Fruit fly (Drosophila melanogaster): ENCODE measurements around the gene CG31668.
A peak's percentile ranks its signal among the peaks of the same experiment; 100 is the strongest.

CG31668 gene

DNA sequence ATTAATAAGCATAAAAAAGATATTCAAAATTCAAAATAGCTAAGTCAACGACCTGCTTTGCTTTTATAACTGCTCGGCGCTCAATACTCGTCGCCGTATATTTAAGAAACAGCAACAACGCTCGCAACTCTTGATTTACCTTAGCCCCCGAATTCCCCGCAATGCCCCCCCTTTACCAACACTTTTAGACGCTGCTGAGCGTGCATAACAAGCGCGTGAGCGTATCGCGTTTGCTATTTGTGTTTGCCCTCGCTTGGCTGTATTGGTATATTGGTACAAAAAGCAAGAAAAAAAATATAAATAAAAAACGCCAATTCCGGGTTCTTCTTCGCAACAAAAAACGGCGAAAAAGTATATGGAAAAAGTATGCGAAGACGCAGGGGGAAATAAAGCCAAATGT, 40.1 kb downstream of the CG31668 start (continued):
- TF ChIP-seq Hnf4 (GFP tag; optimal IDR thresholded peaks at IDR 0.05) = peak; percentile 29

DNA sequence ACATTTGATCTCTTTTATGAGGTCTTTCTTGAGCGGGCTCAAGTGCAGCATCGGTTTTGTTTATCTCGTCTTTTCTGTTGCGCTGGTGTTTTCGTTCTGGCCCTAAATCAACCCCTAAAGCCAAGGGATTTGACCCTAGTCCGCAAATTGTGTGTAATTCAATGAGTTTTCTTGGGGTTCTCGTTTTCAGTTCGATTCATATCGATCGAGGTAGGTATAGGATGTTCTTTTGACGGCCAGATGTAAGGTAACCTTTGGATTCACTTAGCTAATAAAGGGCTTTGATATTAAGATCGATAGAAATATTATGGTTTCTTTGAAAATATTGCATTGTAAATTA, 40.8 kb downstream of the CG31668 start:
- no peak for TF ChIP-seq Dif (GFP tag; optimal IDR thresholded peaks at IDR 0.05; ENCODE audit: partially characterized antibody)
- no peak for TF ChIP-seq usp (GFP tag; optimal IDR thresholded peaks at IDR 0.05)
- no peak for TF ChIP-seq Hr83 (GFP tag; optimal IDR thresholded peaks at IDR 0.05; ENCODE audit: poor library complexity, severe bottlenecking)
- no peak for TF ChIP-seq Mio (GFP tag; optimal IDR thresholded peaks at IDR 0.05)
- TF ChIP-seq sv (GFP tag; optimal IDR thresholded peaks at IDR 0.05) = no peak
- TF ChIP-seq psq (GFP tag; optimal IDR thresholded peaks at IDR 0.05) = no peak
- no peak for TF ChIP-seq dsf (GFP tag; optimal IDR thresholded peaks at IDR 0.05; ENCODE audit: borderline replicate concordance)
- no peak for TF ChIP-seq ey (GFP tag; optimal IDR thresholded peaks at IDR 0.05)
- no peak for TF ChIP-seq tai (GFP tag; optimal IDR thresholded peaks at IDR 0.05)
- TF ChIP-seq dl (GFP tag; optimal IDR thresholded peaks at IDR 0.05; ENCODE audit: insufficient read depth in 1 of 2, partially characterized antibody in 2 of 2) = no peak
- no peak for TF ChIP-seq Vsx2 (GFP tag; optimal IDR thresholded peaks at IDR 0.05; ENCODE audit: partially characterized antibody)

DNA sequence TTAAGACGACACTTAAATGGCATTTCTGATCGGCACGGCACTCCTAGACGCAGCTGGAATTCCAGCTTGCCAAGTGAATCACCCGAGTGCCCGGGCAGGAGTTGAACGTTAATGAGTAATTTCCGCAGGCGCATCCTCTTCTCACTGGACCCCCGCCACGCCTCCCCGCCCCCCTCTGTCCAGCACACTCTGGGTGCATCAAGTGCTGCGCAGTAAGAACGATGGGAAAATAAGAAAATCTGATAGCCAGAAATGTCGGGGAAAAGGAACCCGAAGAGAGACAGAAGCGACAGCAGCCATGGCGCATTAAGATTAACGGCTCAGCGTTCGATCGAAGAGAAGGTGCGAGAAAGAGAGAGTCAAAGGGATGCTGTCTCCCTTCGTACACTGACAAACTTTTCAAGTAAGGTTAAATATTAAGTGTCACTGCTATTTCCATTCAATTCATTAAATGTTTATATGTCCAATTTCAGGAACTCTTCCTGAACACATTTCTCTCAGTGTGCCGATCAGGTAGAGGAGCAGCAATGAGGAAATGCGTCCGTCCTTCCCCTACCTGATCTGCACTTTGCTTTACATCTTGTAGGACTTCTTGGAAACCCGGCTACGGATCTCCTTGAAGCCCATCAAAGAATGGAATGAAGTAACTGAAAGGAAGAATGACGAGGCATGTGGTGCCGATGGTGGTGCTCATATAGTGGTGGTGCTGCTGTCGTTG, 41.3 kb downstream of the CG31668 start:
- peak; percentile 97 for TF ChIP-seq woc (GFP tag; optimal IDR thresholded peaks at IDR 0.05)
- TF ChIP-seq Hr78 (GFP tag; optimal IDR thresholded peaks at IDR 0.05) = no peak
- peak; percentile 87 for TF ChIP-seq CG9705 (GFP tag; optimal IDR thresholded peaks at IDR 0.05)
- TF ChIP-seq Myc (optimal IDR thresholded peaks at IDR 0.05) = no peak
- TF ChIP-seq GATAd (GFP tag; optimal IDR thresholded peaks at IDR 0.05) = no peak
- TF ChIP-seq tai (GFP tag; optimal IDR thresholded peaks at IDR 0.05) = peak; percentile 88
- peak; percentile 68 for TF ChIP-seq CrebA (GFP tag; optimal IDR thresholded peaks at IDR 0.05; ENCODE audit: borderline replicate concordance)
- peak; percentile 92 for TF ChIP-seq Rel (GFP tag; optimal IDR thresholded peaks at IDR 0.05)
- TF ChIP-seq Rel (tag; optimal IDR thresholded peaks at IDR 0.05) = peak; percentile 63
- TF ChIP-seq brk (GFP tag; optimal IDR thresholded peaks at IDR 0.05) = peak; percentile 89
- peak; percentile 97 for TF ChIP-seq h (GFP tag; optimal IDR thresholded peaks at IDR 0.05)
- TF ChIP-seq rgr (GFP tag; optimal IDR thresholded peaks at IDR 0.05) = peak; percentile 95
- TF ChIP-seq Abd-B (GFP tag; optimal IDR thresholded peaks at IDR 0.05) = no peak
- no peak for TF ChIP-seq Dif (GFP tag; optimal IDR thresholded peaks at IDR 0.05; ENCODE audit: partially characterized antibody)
- peak; percentile 71 to 97 for TF ChIP-seq foxo (GFP tag; optimal IDR thresholded peaks at IDR 0.05)
- no peak for TF ChIP-seq usp (GFP tag; optimal IDR thresholded peaks at IDR 0.05)
- TF ChIP-seq jim (GFP tag; optimal IDR thresholded peaks at IDR 0.05) = no peak
- peak; percentile 96 for TF ChIP-seq ey (GFP tag; optimal IDR thresholded peaks at IDR 0.05)
- TF ChIP-seq lola (GFP tag; optimal IDR thresholded peaks at IDR 0.05) = no peak
- peak; percentile 90 for TF ChIP-seq OdsH (GFP tag; optimal IDR thresholded peaks at IDR 0.05)
- peak; percentile 85 for TF ChIP-seq sage (GFP tag; optimal IDR thresholded peaks at IDR 0.05)
- TF ChIP-seq br (GFP tag; optimal IDR thresholded peaks at IDR 0.05) = peak; percentile 92
- TF ChIP-seq CG32264 (GFP tag; optimal IDR thresholded peaks at IDR 0.05) = peak; percentile 88
- TF ChIP-seq Jra (GFP tag; optimal IDR thresholded peaks at IDR 0.05) = peak; percentile 74
- TF ChIP-seq psq (GFP tag; optimal IDR thresholded peaks at IDR 0.05) = peak; percentile 98
- TF ChIP-seq dl (GFP tag; optimal IDR thresholded peaks at IDR 0.05; ENCODE audit: insufficient read depth in 1 of 2, partially characterized antibody in 2 of 2) = no peak
- peak; percentile 97 for TF ChIP-seq fru (GFP tag; optimal IDR thresholded peaks at IDR 0.05)
- peak; percentile 94 for TF ChIP-seq HLH106 (tag; optimal IDR thresholded peaks at IDR 0.05)
- TF ChIP-seq N (GFP tag; optimal IDR thresholded peaks at IDR 0.05) = no peak
- TF ChIP-seq Hr83 (GFP tag; optimal IDR thresholded peaks at IDR 0.05; ENCODE audit: poor library complexity, severe bottlenecking) = peak; percentile 41
- TF ChIP-seq Hnf4 (GFP tag; optimal IDR thresholded peaks at IDR 0.05) = peak; percentile 94
- TF ChIP-seq pan (optimal IDR thresholded peaks at IDR 0.05) = no peak
- TF ChIP-seq Vsx2 (GFP tag; optimal IDR thresholded peaks at IDR 0.05; ENCODE audit: partially characterized antibody) = no peak
- TF ChIP-seq sv (GFP tag; optimal IDR thresholded peaks at IDR 0.05) = peak; percentile 54
- peak; percentile 90 for TF ChIP-seq Sp1 (GFP tag; optimal IDR thresholded peaks at IDR 0.05)
- TF ChIP-seq dmrt93B (GFP tag; optimal IDR thresholded peaks at IDR 0.05) = peak; percentile 84
- peak; percentile 38 for TF ChIP-seq Mio (GFP tag; optimal IDR thresholded peaks at IDR 0.05)
- TF ChIP-seq dsf (GFP tag; optimal IDR thresholded peaks at IDR 0.05; ENCODE audit: borderline replicate concordance) = peak; percentile 15
- peak; percentile 57 for TF ChIP-seq Dfd (GFP tag; optimal IDR thresholded peaks at IDR 0.05)

All from whole organism, wandering third instar larva.